Worm (Caenorhabditis elegans) whole organism, young adult: Measurements from ENCODE around the gene Y97E10C.1.

Source experiments
- C06A6.2 ChIP-seq: fragments of 200-800 bp; sonication (Bioruptor generic); conservative IDR thresholded peaks from 2 replicates; pipeline ENCODE4 v1.3.6; 2022; ENCODE audit warnings: missing genetic modification characterization, missing compliant biosample characterization
- D2030.7 ChIP-seq: fragments of 200-800 bp; sonication (Bioruptor generic); IDR thresholded peaks from 2 replicates; pipeline ENCODE4 v1.3.6; 2022; ENCODE audit warnings: missing genetic modification reagents, missing genetic modification characterization, missing compliant biosample characterization
- F23B12.7 ChIP-seq: sonication (generic microtip); optimal IDR thresholded peaks from 2 replicates; lab custom pipeline; 2017; ENCODE audit warnings: missing genetic modification characterization, mild to moderate bottlenecking, missing compliant biosample characterization, antibody characterized with exemption, moderate library complexity; ENCODE audit not compliant: insufficient read depth
- F33H1.4 ChIP-seq: fragments of 200-800 bp; sonication (Bioruptor generic); IDR thresholded peaks from 2 replicates; pipeline ENCODE4 v1.3.6; 2022; ENCODE audit warnings: missing genetic modification reagents, missing genetic modification characterization, missing compliant biosample characterization
- F52B5.7 ChIP-seq: sonication (generic microtip); optimal IDR thresholded peaks from 2 replicates; lab custom pipeline; 2016; ENCODE audit warnings: mild to moderate bottlenecking, missing genetic modification characterization, missing compliant biosample characterization
- F55B11.4 ChIP-seq: sonication (generic microtip); optimal IDR thresholded peaks from 2 replicates; lab custom pipeline; 2016; ENCODE audit warnings: missing compliant biosample characterization, missing genetic modification characterization, borderline replicate concordance; ENCODE audit not compliant: insufficient read depth
- F57A8.1 ChIP-seq: fragments of 200-800 bp; sonication (Bioruptor generic); optimal IDR thresholded peaks from 2 replicates; lab custom pipeline; 2018; ENCODE audit warnings: mild to moderate bottlenecking, missing genetic modification characterization, moderate library complexity, missing compliant biosample characterization
- K12H6.12 ChIP-seq: fragments of 200-800 bp; sonication (Bioruptor generic); optimal IDR thresholded peaks from 2 replicates; lab custom pipeline; 2018; ENCODE audit warnings: mild to moderate bottlenecking, missing genetic modification characterization, missing compliant biosample characterization
- T07F8.4 ChIP-seq: sonication (generic microtip); optimal IDR thresholded peaks from 2 replicates; lab custom pipeline; 2016; ENCODE audit warnings: mild to moderate bottlenecking, missing genetic modification characterization, moderate library complexity, missing compliant biosample characterization
- ZK185.1 ChIP-seq: sonication (generic microtip); optimal IDR thresholded peaks from 2 replicates; lab custom pipeline; 2016; ENCODE audit warnings: mild to moderate bottlenecking, missing genetic modification characterization, missing compliant biosample characterization; ENCODE audit not compliant: poor library complexity, severe bottlenecking
- atf-7 ChIP-seq: sonication (generic microtip); optimal IDR thresholded peaks from 2 replicates; lab custom pipeline; 2017; ENCODE audit warnings: mild to moderate bottlenecking, missing genetic modification characterization, missing compliant biosample characterization
- athp-1 ChIP-seq: sonication (generic microtip); optimal IDR thresholded peaks from 2 replicates; lab custom pipeline; 2017; ENCODE audit warnings: mild to moderate bottlenecking, missing genetic modification characterization, missing compliant biosample characterization
- attf-3 ChIP-seq: fragments of 200-800 bp; sonication (Bioruptor generic); conservative IDR thresholded peaks from 2 replicates; pipeline ENCODE4 v1.3.6; 2022; ENCODE audit warnings: missing genetic modification reagents, missing genetic modification characterization, missing compliant biosample characterization
- cebp-2 ChIP-seq: fragments of 200-800 bp; sonication (Bioruptor generic); IDR thresholded peaks from 2 replicates; pipeline ENCODE4 v1.3.6; 2022; ENCODE audit warnings: missing genetic modification characterization, missing compliant biosample characterization
- ceh-40 ChIP-seq: fragments of 200-800 bp; sonication (Bioruptor generic); IDR thresholded peaks from 2 replicates; pipeline ENCODE4 v1.3.6; 2022; ENCODE audit warnings: missing genetic modification characterization, missing compliant biosample characterization
- dpl-1 ChIP-seq: fragments of 150-350 bp; optimal IDR thresholded peaks from 2 replicates; lab custom pipeline; 2014; ENCODE audit warnings: missing biosample characterization, missing genetic modification reagents, missing genetic modification characterization
- efl-1 ChIP-seq: fragments of 150-350 bp; optimal IDR thresholded peaks from 2 replicates; lab custom pipeline; 2014; ENCODE audit warnings: missing biosample characterization, missing genetic modification reagents, missing genetic modification characterization
- egl-44 ChIP-seq: fragments of 200-800 bp; sonication (Bioruptor generic); IDR thresholded peaks from 2 replicates; pipeline ENCODE4 v1.3.6; 2022; ENCODE audit warnings: missing genetic modification reagents, missing genetic modification characterization, missing compliant biosample characterization
- hrde-1 ChIP-seq: sonication (generic microtip); optimal IDR thresholded peaks from 2 replicates; lab custom pipeline; 2016; ENCODE audit warnings: missing genetic modification characterization, mild to moderate bottlenecking, missing compliant biosample characterization, moderate library complexity, missing genotype, missing genetic modification reagents, borderline replicate concordance
- let-526 ChIP-seq: fragments of 200-800 bp; sonication (Bioruptor generic); IDR thresholded peaks from 2 replicates; pipeline ENCODE4 v1.3.6; 2022; ENCODE audit warnings: missing genetic modification reagents, missing genetic modification characterization, missing compliant biosample characterization
- madf-6 ChIP-seq: fragments of 200-800 bp; sonication (Bioruptor generic); IDR thresholded peaks from 2 replicates; pipeline ENCODE4 v1.3.6; 2022; ENCODE audit warnings: missing genetic modification reagents, missing genetic modification characterization, missing compliant biosample characterization
- madf-8 ChIP-seq: fragments of 200-800 bp; sonication (Bioruptor generic); conservative IDR thresholded peaks from 2 replicates; pipeline ENCODE4 v1.3.6; 2022; ENCODE audit warnings: missing genetic modification reagents, missing genetic modification characterization, missing compliant biosample characterization
- mes-4 ChIP-seq: sonication (generic microtip); optimal IDR thresholded peaks from 2 replicates; lab custom pipeline; 2016; ENCODE audit warnings: missing genotype, missing genetic modification characterization, missing compliant biosample characterization
- nfya-1 ChIP-seq: sonication (generic microtip); optimal IDR thresholded peaks from 2 replicates; lab custom pipeline; 2017; ENCODE audit warnings: antibody characterized with exemption, missing compliant biosample characterization, missing genetic modification characterization, borderline replicate concordance; ENCODE audit not compliant: insufficient read depth
- nfya-2 ChIP-seq: fragments of 200-800 bp; sonication (Bioruptor generic); IDR thresholded peaks from 2 replicates; pipeline ENCODE4 v1.3.6; 2022; ENCODE audit warnings: missing genetic modification reagents, missing genetic modification characterization, missing compliant biosample characterization
- pha-4 ChIP-seq: fragments of 150-350 bp; sonication (generic microtip); optimal IDR thresholded peaks from 2 replicates; lab custom pipeline; 2014; ENCODE audit warnings: missing biosample characterization, missing genetic modification reagents, missing genetic modification characterization
- rpc-1 ChIP-seq, 2 experiments: fragments of 150-350 bp in 1 of 2; sonication (generic microtip) in 1 of 2; optimal IDR thresholded peaks; 2 replicates each; lab custom pipeline; 2014 to 2018; ENCODE audit warnings: missing biosample characterization in 1 of 2, missing genetic modification characterization in 1 of 2, missing genetic modification reagents in 1 of 2, missing genotype in 1 of 2
- snpc-1.1 ChIP-seq: sonication (generic microtip); optimal IDR thresholded peaks from 2 replicates; lab custom pipeline; 2017; ENCODE audit warnings: missing genetic modification characterization, mild to moderate bottlenecking, missing compliant biosample characterization, antibody characterized with exemption, moderate library complexity, missing genotype, missing genetic modification reagents; ENCODE audit not compliant: insufficient read depth
- snpc-4 ChIP-seq, 5 experiments: fragments of 150-350 bp in 1 of 5; sonication (generic microtip) in 4 of 5; optimal IDR thresholded peaks; 2 replicates each; lab custom pipeline; 2014 to 2018; ENCODE audit warnings: missing genetic modification characterization in 5 of 5, missing biosample characterization in 3 of 5, antibody characterized with exemption in 2 of 5, mild to moderate bottlenecking in 2 of 5, missing compliant biosample characterization in 2 of 5, missing genotype in 2 of 5, moderate library complexity in 2 of 5, missing genetic modification reagents in 1 of 5
- unc-130 ChIP-seq: sonication (generic microtip); optimal IDR thresholded peaks from 2 replicates; lab custom pipeline; 2016; ENCODE audit warnings: missing genetic modification reagents, missing genetic modification characterization, missing compliant biosample characterization
- ztf-28 ChIP-seq: fragments of 200-800 bp; sonication (Bioruptor generic); IDR thresholded peaks from 2 replicates; pipeline ENCODE4 v1.3.6; 2022; ENCODE audit warnings: missing genetic modification reagents, missing genetic modification characterization, missing compliant biosample characterization
- ztf-6 ChIP-seq: fragments of 200-800 bp; sonication (Bioruptor generic); IDR thresholded peaks from 2 replicates; pipeline ENCODE4 v1.3.6; 2022; ENCODE audit warnings: missing genetic modification reagents, missing genetic modification characterization, missing compliant biosample characterization

The Y97E10C.1 gene

DNA sequence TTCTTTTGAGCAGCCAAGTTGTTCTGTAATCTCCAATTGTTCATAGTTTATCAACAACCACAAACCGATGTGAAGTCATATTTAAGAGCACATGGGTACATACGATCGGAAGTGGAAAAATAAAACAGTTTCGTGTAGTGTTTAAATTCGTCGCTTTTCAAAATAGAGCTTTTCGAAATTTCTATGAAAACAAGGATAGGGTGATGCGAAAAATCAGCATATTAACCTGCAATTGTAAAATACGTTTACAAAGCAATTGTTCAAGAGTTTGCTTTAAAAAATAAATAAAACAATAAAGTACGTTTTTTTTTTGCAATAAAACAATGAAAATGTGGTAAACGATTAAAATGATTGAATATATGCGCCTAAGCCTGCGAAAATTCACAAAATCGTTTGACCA lies 6.7 kb upstream of the Y97E10C.1 start, which contains the start of gene ZK105.14:
ZK105.14 (minus strand) TSS at position 101 of the 400 bp plus-strand sequence.
- TF ChIP-seq T07F8.4 (tag; lab: Kevin White, UChicago) (no peak), pha-4 (tag; lab: Kevin White, UChicago) (no peak), K12H6.12 (tag; lab: Kevin White, UChicago) (no peak), F57A8.1 (GFP tag; lab: Kevin White, UChicago) (no peak), C06A6.2 (no peak), snpc-1.1 (tag; lab: Kevin White, UChicago) (no peak), madf-8 (no peak), ztf-6 (GFP tag; lab: Robert Waterston, UW) (no peak), hrde-1 (tag; lab: Kevin White, UChicago) (no peak), ZK185.1 (no peak), athp-1 (tag; lab: Kevin White, UChicago) (no peak), mes-4 (tag; lab: Kevin White, UChicago) (no peak), nfya-2 (GFP tag; lab: Robert Waterston, UW) (no peak), egl-44 (GFP tag; lab: Robert Waterston, UW) (no peak)

DNA sequence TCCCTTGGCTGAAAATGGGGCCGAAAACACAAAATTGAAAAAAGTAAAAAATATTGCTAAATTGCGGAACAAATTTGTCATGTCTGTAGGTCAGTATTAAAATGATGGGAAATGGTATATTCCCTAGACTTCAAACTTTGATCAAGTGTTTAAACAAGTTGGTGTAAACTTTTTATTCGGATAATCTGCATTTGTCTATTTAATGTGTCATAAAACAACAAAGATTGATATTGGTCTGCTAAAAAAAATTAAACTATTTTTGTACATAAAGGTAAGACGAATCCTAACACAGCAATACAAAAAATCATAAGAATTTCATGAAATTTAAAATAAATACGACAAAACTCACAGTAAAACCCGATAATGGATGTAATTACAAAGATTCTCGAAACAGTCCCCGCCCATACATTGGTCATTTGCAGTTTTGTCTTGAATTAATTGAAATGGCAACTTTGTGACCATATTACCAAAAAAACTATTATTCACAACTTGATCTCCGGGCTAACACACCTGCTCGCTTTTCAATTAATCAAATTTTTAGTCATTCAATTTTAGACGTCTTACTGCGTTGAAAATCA lies 4.6 kb upstream of the Y97E10C.1 start, which contains the start of the genes ZK105.6 and ZK105.8:
ZK105.6 (minus strand) TSS at position 101 of the 578 bp plus-strand sequence.
ZK105.8 (plus strand) TSS at position 528 of the 578 bp plus-strand sequence.
- TF ChIP-seq madf-6 (GFP tag; lab: Robert Waterston, UW), result no peak
- TF ChIP-seq dpl-1 (GFP tag; lab: Kevin White, UChicago), result no peak
- TF ChIP-seq nfya-2 (GFP tag; lab: Robert Waterston, UW), result no peak
- no peak for TF ChIP-seq cebp-2
- TF ChIP-seq atf-7, result no peak

DNA sequence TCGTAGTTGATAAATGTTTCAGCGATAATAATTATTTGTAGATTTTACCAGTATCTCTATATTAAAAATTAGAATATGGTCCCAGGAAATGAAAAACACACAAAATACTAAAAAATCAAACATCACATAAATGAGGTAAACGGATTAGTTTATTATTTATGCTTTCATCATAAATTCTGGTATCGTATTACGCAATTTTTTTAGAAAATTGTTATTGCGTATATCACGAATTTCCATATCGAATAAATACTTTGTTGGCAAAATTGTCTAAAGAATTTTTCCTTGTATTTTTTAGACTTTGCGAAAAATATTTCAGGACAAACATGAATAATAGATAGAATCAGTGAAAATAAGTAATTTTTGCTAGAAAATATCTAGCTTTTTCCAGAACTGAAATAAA lies 2.5 kb upstream of the Y97E10C.1 start:
- no peak for TF ChIP-seq snpc-4 (GFP tag; optimal IDR thresholded peaks at IDR 0.05; lab: Kevin White, UChicago)
- no peak for TF ChIP-seq snpc-4 (tag; optimal IDR thresholded peaks at IDR 0.05; lab: Kevin White, UChicago)
- no peak for TF ChIP-seq D2030.7 (GFP tag; lab: Robert Waterston, UW)
- TF ChIP-seq egl-44 (GFP tag; lab: Robert Waterston, UW), result no peak
- no peak for TF ChIP-seq ztf-28 (GFP tag; lab: Robert Waterston, UW)
- no peak for TF ChIP-seq F33H1.4 (GFP tag; lab: Robert Waterston, UW)
- TF ChIP-seq F52B5.7 (tag; lab: Kevin White, UChicago), result no peak
- TF ChIP-seq efl-1 (GFP tag; lab: Kevin White, UChicago), result no peak
- no peak for TF ChIP-seq madf-6 (GFP tag; lab: Robert Waterston, UW)
- TF ChIP-seq nfya-1 (tag; lab: Kevin White, UChicago), result no peak
- TF ChIP-seq rpc-1 (optimal IDR thresholded peaks at IDR 0.05; lab: Kevin White, UChicago), result no peak
- TF ChIP-seq rpc-1 (tag; optimal IDR thresholded peaks at IDR 0.05; lab: Kevin White, UChicago), result no peak
- TF ChIP-seq unc-130, result no peak
- TF ChIP-seq F55B11.4 (tag; lab: Kevin White, UChicago), result no peak
- no peak for TF ChIP-seq attf-3 (GFP tag; lab: Robert Waterston, UW)
- no peak for TF ChIP-seq F23B12.7 (tag; lab: Kevin White, UChicago)
- no peak for TF ChIP-seq let-526 (GFP tag; lab: Robert Waterston, UW)
- no peak for TF ChIP-seq ceh-40 (GFP tag; lab: Robert Waterston, UW)
